Fruit fly (Drosophila melanogaster) whole organism, embryonic: ENCODE data around the gene CG34348.

Source experiments
- Antp ChIP-seq: fragments of 200-800 bp; sonication (Bioruptor generic); optimal IDR thresholded peaks from 3 replicates; lab custom pipeline; 2016; ENCODE audit warnings: missing biosample characterization, missing genetic modification characterization
- BEAF-32 ChIP-seq: fragments of 200-800 bp; sonication (Bioruptor generic); optimal IDR thresholded peaks from 3 replicates; lab custom pipeline; 2017; ENCODE audit warnings: missing biosample characterization, missing genetic modification characterization, mild to moderate bottlenecking, moderate library complexity, missing genetic modification reagents
- Bteb2 ChIP-seq: fragments of 200-800 bp; sonication (Bioruptor generic); optimal IDR thresholded peaks from 2 replicates; lab custom pipeline; 2016; ENCODE audit warnings: missing biosample characterization, missing genetic modification characterization
- CG10321 ChIP-seq: fragments of 200-800 bp; sonication (Bioruptor generic); IDR thresholded peaks from 2 replicates; pipeline ENCODE4 v1.3.6; 2022; ENCODE audit warnings: missing biosample characterization, missing genetic modification characterization
- CG11695 ChIP-seq: fragments of 200-800 bp; sonication (Bioruptor generic); IDR thresholded peaks from 3 replicates; pipeline ENCODE4 v1.3.6; 2022; ENCODE audit warnings: missing biosample characterization, missing genetic modification characterization
- CG13775 ChIP-seq: fragments of 200-800 bp; sonication (Bioruptor generic); optimal IDR thresholded peaks from 3 replicates; lab custom pipeline; 2017; ENCODE audit warnings: missing biosample characterization, mild to moderate bottlenecking, missing genetic modification characterization
- CG15269 ChIP-seq: fragments of 200-800 bp; sonication (Bioruptor generic); optimal IDR thresholded peaks from 2 replicates; lab custom pipeline; 2018; ENCODE audit warnings: missing biosample characterization, mild to moderate bottlenecking, missing genetic modification characterization, moderate library complexity
- CG15514 ChIP-seq: fragments of 200-800 bp; sonication (Bioruptor generic); optimal IDR thresholded peaks from 3 replicates; lab custom pipeline; 2017; ENCODE audit warnings: missing biosample characterization, missing genetic modification characterization, mild to moderate bottlenecking, moderate library complexity, missing genetic modification reagents
- CG1602 ChIP-seq: fragments of 200-800 bp; sonication (Bioruptor generic); optimal IDR thresholded peaks from 3 replicates; lab custom pipeline; 2016; ENCODE audit warnings: missing biosample characterization, missing genetic modification characterization
- CG17385 ChIP-seq: fragments of 200-800 bp; sonication (Bioruptor generic); optimal IDR thresholded peaks from 3 replicates; lab custom pipeline; 2018; ENCODE audit warnings: missing biosample characterization, mild to moderate bottlenecking, missing genetic modification characterization
- CG18262 ChIP-seq: fragments of 200-800 bp; optimal IDR thresholded peaks from 3 replicates; lab custom pipeline; 2019; ENCODE audit warnings: missing biosample characterization, mild to moderate bottlenecking, missing genetic modification characterization, moderate library complexity
- CG30020 ChIP-seq: fragments of 200-800 bp; optimal IDR thresholded peaks from 2 replicates; lab custom pipeline; 2019; ENCODE audit warnings: missing biosample characterization, mild to moderate bottlenecking, missing genetic modification characterization, moderate library complexity
- CG4404 ChIP-seq: fragments of 200-800 bp; sonication (Bioruptor generic); IDR thresholded peaks from 2 replicates; pipeline ENCODE4 v1.3.6; 2022; ENCODE audit warnings: missing biosample characterization, missing genetic modification characterization
- CG6254 ChIP-seq: fragments of 200-800 bp; sonication (Bioruptor generic); optimal IDR thresholded peaks from 3 replicates; lab custom pipeline; 2017; ENCODE audit warnings: mild to moderate bottlenecking, missing biosample characterization, missing genetic modification reagents, missing genetic modification characterization
- CG6689 ChIP-seq: fragments of 200-800 bp; sonication (Bioruptor generic); IDR thresholded peaks from 2 replicates; pipeline ENCODE4 v1.3.6; 2022; ENCODE audit warnings: missing biosample characterization, missing genetic modification characterization
- CG9876 ChIP-seq: fragments of 200-800 bp; sonication (Bioruptor generic); optimal IDR thresholded peaks from 2 replicates; lab custom pipeline; 2016; ENCODE audit warnings: missing biosample characterization, missing genetic modification characterization
- Dad ChIP-seq: fragments of 200-800 bp; sonication (Bioruptor generic); optimal IDR thresholded peaks from 3 replicates; lab custom pipeline; 2016; ENCODE audit warnings: missing biosample characterization, missing genetic modification characterization
- Dip2 ChIP-seq: fragments of 200-800 bp; sonication (Bioruptor generic); IDR thresholded peaks from 2 replicates; pipeline ENCODE4 v1.3.6; 2022; ENCODE audit warnings: missing biosample characterization, missing genetic modification characterization
- Elba2 ChIP-seq: fragments of 200-800 bp; sonication (Bioruptor generic); optimal IDR thresholded peaks from 3 replicates; lab custom pipeline; 2016; ENCODE audit warnings: missing biosample characterization, missing genetic modification characterization
- Hr51 ChIP-seq, 2 experiments: fragments of 200-800 bp; sonication (Bioruptor generic); optimal IDR thresholded peaks; 2 replicates in 1 of 2; 3 replicates in 1 of 2; lab custom pipeline; 2016 to 2018; ENCODE audit warnings: missing biosample characterization in 2 of 2, missing genetic modification characterization in 2 of 2, mild to moderate bottlenecking in 1 of 2, moderate library complexity in 1 of 2
- Med ChIP-seq: fragments of 200-800 bp; sonication (Bioruptor generic); peaks from one replicate; lab custom pipeline; 2016; ENCODE audit warnings: missing biosample characterization, missing genetic modification characterization, mild to moderate bottlenecking, inconsistent platforms, moderate library complexity
- NK7.1 ChIP-seq: fragments of 200-800 bp; sonication (Bioruptor generic); optimal IDR thresholded peaks from 3 replicates; lab custom pipeline; 2016; ENCODE audit warnings: missing biosample characterization, missing genetic modification characterization
- Nf-YB ChIP-seq: fragments of 200-800 bp; sonication (Bioruptor generic); optimal IDR thresholded peaks from 3 replicates; lab custom pipeline; 2019; ENCODE audit warnings: missing biosample characterization, mild to moderate bottlenecking, missing genetic modification characterization, moderate library complexity
- Pdp1 ChIP-seq, 2 experiments: fragments of 200-800 bp; sonication (Bioruptor generic); optimal IDR thresholded peaks; 3 replicates each; lab custom pipeline; 2016; ENCODE audit warnings: missing biosample characterization in 2 of 2, missing genetic modification characterization in 2 of 2, mild to moderate bottlenecking in 1 of 2, moderate library complexity in 1 of 2
- Ravus ChIP-seq: fragments of 200-800 bp; sonication (Bioruptor generic); IDR thresholded peaks from 2 replicates; pipeline ENCODE4 v1.3.6; 2022; ENCODE audit warnings: missing biosample characterization, missing genetic modification characterization
- TFAM ChIP-seq: fragments of 200-800 bp; sonication (Bioruptor generic); optimal IDR thresholded peaks from 2 replicates; lab custom pipeline; 2017; ENCODE audit warnings: missing biosample characterization, missing genetic modification characterization, inconsistent platforms
- bbx ChIP-seq: fragments of 200-800 bp; sonication (Bioruptor generic); IDR thresholded peaks from 2 replicates; pipeline ENCODE4 v1.3.6; 2022; ENCODE audit warnings: missing biosample characterization, missing genetic modification characterization; ENCODE audit not compliant: partially characterized antibody
- br ChIP-seq: fragments of >200 bp; optimal IDR thresholded peaks from 2 replicates; lab custom pipeline; 2017
- crp ChIP-seq, 2 experiments: fragments of 200-800 bp; sonication (Bioruptor generic); optimal IDR thresholded peaks; 2 replicates in 1 of 2; 3 replicates in 1 of 2; lab custom pipeline; 2017; ENCODE audit warnings: missing biosample characterization in 2 of 2, missing genetic modification characterization in 2 of 2, mild to moderate bottlenecking in 1 of 2, moderate library complexity in 1 of 2
- da ChIP-seq: fragments of 200-800 bp; sonication (Bioruptor generic); optimal IDR thresholded peaks from 2 replicates; lab custom pipeline; 2016; ENCODE audit warnings: missing biosample characterization, missing genetic modification characterization
- dan ChIP-seq: fragments of 200-800 bp; sonication (Bioruptor generic); IDR thresholded peaks from 2 replicates; pipeline ENCODE4 v1.3.6; 2022; ENCODE audit warnings: missing biosample characterization, missing genetic modification characterization
- dimm ChIP-seq: fragments of 200-800 bp; sonication (Bioruptor generic); IDR thresholded peaks from 2 replicates; pipeline ENCODE4 v1.3.6; 2022; ENCODE audit warnings: missing biosample characterization, missing genetic modification characterization
- dpn ChIP-seq, 2 experiments: fragments of 200-800 bp; sonication (Bioruptor generic); optimal IDR thresholded peaks; 3 replicates each; lab custom pipeline; 2016; ENCODE audit warnings: missing biosample characterization in 2 of 2, missing genetic modification characterization in 2 of 2
- eyg ChIP-seq: fragments of 200-800 bp; sonication (Bioruptor generic); optimal IDR thresholded peaks from 3 replicates; lab custom pipeline; 2016; ENCODE audit warnings: missing biosample characterization, missing genetic modification characterization
- ftz-f1 ChIP-seq: fragments of 200-800 bp; sonication (Bioruptor generic); optimal IDR thresholded peaks from 2 replicates; lab custom pipeline; 2016; ENCODE audit warnings: missing biosample characterization, missing genetic modification characterization
- gem ChIP-seq: fragments of 200-800 bp; sonication (Bioruptor generic); optimal IDR thresholded peaks from 2 replicates; lab custom pipeline; 2019; ENCODE audit warnings: missing biosample characterization, mild to moderate bottlenecking, missing genetic modification characterization, moderate library complexity
- grn ChIP-seq: fragments of 200-800 bp; sonication (Bioruptor generic); optimal IDR thresholded peaks from 3 replicates; lab custom pipeline; 2017; ENCODE audit warnings: missing biosample characterization, missing genetic modification characterization
- lov ChIP-seq, 2 experiments: fragments of 200-800 bp in 1 of 2; fragments of >200 bp in 1 of 2; sonication (Bioruptor generic) in 1 of 2; IDR thresholded peaks in 1 of 2; optimal IDR thresholded peaks in 1 of 2; 2 replicates in 1 of 2; 3 replicates in 1 of 2; pipeline versions ENCODE4 v1.3.6 to Lab custom; 2017 to 2022; ENCODE audit warnings: missing biosample characterization in 1 of 2, missing genetic modification characterization in 1 of 2
- pan ChIP-seq, 4 experiments: fragments of >200 bp in 3 of 4; fragments of 200-800 bp in 1 of 4; sonication (Bioruptor generic) in 1 of 4; optimal IDR thresholded peaks in 3 of 4; IDR thresholded peaks in 1 of 4; 2 replicates each; pipeline versions ENCODE4 v1.3.6 to Lab custom; 2017 to 2022; ENCODE audit warnings: missing biosample characterization in 2 of 4, missing genetic modification characterization in 2 of 4, mixed read lengths in 1 of 4
- pb ChIP-seq: fragments of 200-800 bp; sonication (Bioruptor generic); optimal IDR thresholded peaks from 3 replicates; lab custom pipeline; 2016; ENCODE audit warnings: missing biosample characterization, missing genetic modification characterization
- pzg ChIP-seq: fragments of 200-800 bp; sonication (Bioruptor generic); optimal IDR thresholded peaks from 3 replicates; lab custom pipeline; 2018; ENCODE audit warnings: missing biosample characterization, mild to moderate bottlenecking, missing genetic modification characterization, moderate library complexity
- row ChIP-seq: fragments of 200-800 bp; sonication (Bioruptor generic); IDR thresholded peaks from 3 replicates; pipeline ENCODE4 v1.3.6; 2022; ENCODE audit warnings: missing biosample characterization, missing genetic modification characterization
- scrt ChIP-seq: fragments of 200-800 bp; sonication (Bioruptor generic); optimal IDR thresholded peaks from 2 replicates; lab custom pipeline; 2018; ENCODE audit warnings: missing biosample characterization, mild to moderate bottlenecking, missing genetic modification characterization, moderate library complexity
- slou ChIP-seq: fragments of 200-800 bp; sonication (Bioruptor generic); optimal IDR thresholded peaks from 3 replicates; lab custom pipeline; 2016; ENCODE audit warnings: missing biosample characterization, missing genetic modification characterization
- so ChIP-seq: fragments of 200-800 bp; sonication (Bioruptor generic); IDR thresholded peaks from 3 replicates; pipeline ENCODE4 v1.3.6; 2022; ENCODE audit warnings: missing biosample characterization, missing genetic modification characterization
- ssp ChIP-seq: fragments of 200-800 bp; sonication (Bioruptor generic); IDR thresholded peaks from 2 replicates; pipeline ENCODE4 v1.3.6; 2022; ENCODE audit warnings: missing biosample characterization, missing genetic modification characterization
- wor ChIP-seq: fragments of 200-800 bp; sonication (Bioruptor generic); IDR thresholded peaks from 2 replicates; pipeline ENCODE4 v1.3.6; 2022; ENCODE audit warnings: missing biosample characterization, missing genetic modification characterization
- zfh2 ChIP-seq: fragments of 200-800 bp; sonication (Bioruptor generic); optimal IDR thresholded peaks from 2 replicates; lab custom pipeline; 2016; ENCODE audit warnings: missing biosample characterization, missing genetic modification characterization

CG34348 gene

dm6 chrX:11390625-11391363 is 51.1 kb downstream of the CG34348 start (continued):
- TF ChIP-seq dan (GFP tag; lab: Robert Waterston, UW): peak; percentile 60; the same call in 1 of the 2 replicates
- TF ChIP-seq NK7.1 (GFP tag; lab: Kevin White, UChicago): peak; percentile 4
- TF ChIP-seq CG13775: peak; percentile 69
- TF ChIP-seq BEAF-32: no peak
- peak in 1 of 2 experiments; percentile 10 for TF ChIP-seq pan (optimal IDR thresholded peaks at IDR 0.05; lab: Kevin White, UChicago)
- peak in 1 of 2 experiments; percentile 86 for TF ChIP-seq pan (GFP tag; optimal IDR thresholded peaks at IDR 0.05 in 1 of 2, IDR thresholded peaks at IDR 0.05 in 1 of 2)
- peak; percentile 90 for TF ChIP-seq row (GFP tag; lab: Robert Waterston, UW)
- no peak for TF ChIP-seq CG30020
- TF ChIP-seq CG15514 (GFP tag; lab: Kevin White, UChicago): peak; percentile 67
- peak; percentile 79 for TF ChIP-seq CG18262
- peak; percentile 39 for TF ChIP-seq scrt (GFP tag; lab: Kevin White, UChicago)
- peak; percentile 64; the same call in 1 of the 2 replicates for TF ChIP-seq CG4404 (GFP tag; lab: Robert Waterston, UW)
- peak; percentile 50 for TF ChIP-seq da
- TF ChIP-seq pzg (GFP tag; lab: Kevin White, UChicago): peak; percentile 4
- no peak for TF ChIP-seq TFAM (GFP tag; lab: Kevin White, UChicago)
- peak; percentile 54 to 77 for TF ChIP-seq Pdp1 (GFP tag; optimal IDR thresholded peaks at IDR 0.05; lab: Kevin White, UChicago)
- TF ChIP-seq CG17385 (GFP tag; lab: Kevin White, UChicago): peak; percentile 51
- TF ChIP-seq Bteb2 (GFP tag; lab: Kevin White, UChicago): peak; percentile 62
- no peak for TF ChIP-seq CG10321
- TF ChIP-seq CG15269: peak; percentile 81
- no peak for TF ChIP-seq br (lab: Kevin White, UChicago)
- TF ChIP-seq Med (GFP tag; lab: Kevin White, UChicago): peak; percentile 98
- TF ChIP-seq CG6689 (GFP tag; lab: Robert Waterston, UW): peak; percentile 79
- peak; percentile 46 for TF ChIP-seq CG9876 (GFP tag; lab: Kevin White, UChicago)
- TF ChIP-seq Hr51 (GFP tag; optimal IDR thresholded peaks at IDR 0.05; lab: Kevin White, UChicago): peak; percentile 72 to 76
- peak; percentile 70 for TF ChIP-seq ssp (GFP tag; lab: Robert Waterston, UW)
- peak; percentile 58 for TF ChIP-seq CG1602 (GFP tag; lab: Kevin White, UChicago)
- TF ChIP-seq CG6254 (GFP tag; lab: Kevin White, UChicago): peak; percentile 55
- TF ChIP-seq dimm: peak; percentile 69
- no peak for TF ChIP-seq lov (optimal IDR thresholded peaks at IDR 0.05; lab: Kevin White, UChicago)
- TF ChIP-seq lov (GFP tag; IDR thresholded peaks at IDR 0.05; lab: Robert Waterston, UW): 0 out of 3 replicates have a peak, but pooled peaks have one; percentile 63
- TF ChIP-seq so: peak; percentile 83
- TF ChIP-seq gem (tag; lab: Kevin White, UChicago): peak; percentile 84
- TF ChIP-seq eyg (GFP tag; lab: Kevin White, UChicago): peak; percentile 61
- no peak for TF ChIP-seq bbx (GFP tag; lab: Robert Waterston, UW)
- TF ChIP-seq Ravus (GFP tag; lab: Robert Waterston, UW): peak; percentile 46
- peak; percentile 79 to 87 for TF ChIP-seq dpn (GFP tag; optimal IDR thresholded peaks at IDR 0.05; lab: Kevin White, UChicago)
- TF ChIP-seq pb: peak; percentile 79
- peak; percentile 72 for TF ChIP-seq CG11695
- TF ChIP-seq Dip2 (GFP tag; lab: Robert Waterston, UW): no peak
- peak; percentile 34 for TF ChIP-seq Nf-YB (GFP tag; lab: Kevin White, UChicago)
- no peak for TF ChIP-seq grn (GFP tag; lab: Kevin White, UChicago)
- TF ChIP-seq Antp (GFP tag; lab: Kevin White, UChicago): peak; percentile 74
- TF ChIP-seq wor (GFP tag; lab: Robert Waterston, UW): no peak
- TF ChIP-seq crp (GFP tag; optimal IDR thresholded peaks at IDR 0.05; lab: Kevin White, UChicago): peak in 1 of 2 experiments; percentile 27
- peak; percentile 63 for TF ChIP-seq slou
- TF ChIP-seq Dad (GFP tag; lab: Kevin White, UChicago): peak; percentile 53
- peak; percentile 80 for TF ChIP-seq zfh2 (GFP tag; lab: Kevin White, UChicago)
- no peak for TF ChIP-seq Elba2 (GFP tag; lab: Kevin White, UChicago)
- no peak for TF ChIP-seq ftz-f1 (GFP tag; lab: Kevin White, UChicago)
